Worm (Caenorhabditis elegans): ENCODE data around the gene W09H1.4.

ce11 chrII:13170696-13171095 lies 12.6 kb upstream of the W09H1.4 start:
- no peak for TF ChIP-seq nhr-11 (tag; optimal IDR thresholded peaks at IDR 0.05)
- TF ChIP-seq nhr-237 (tag; optimal IDR thresholded peaks at IDR 0.05) = no peak
- no peak for TF ChIP-seq elt-1 (tag; optimal IDR thresholded peaks at IDR 0.05)
- TF ChIP-seq C34F6.9 (tag; optimal IDR thresholded peaks at IDR 0.05) = no peak
- TF ChIP-seq mdl-1 (tag; optimal IDR thresholded peaks at IDR 0.05) = no peak
- no peak for TF ChIP-seq zag-1 (tag; optimal IDR thresholded peaks at IDR 0.05)
